Fruit fly (Drosophila melanogaster) whole organism, embryonic: ENCODE data around the gene CG32192.

Experiments used
- Atf6 ChIP-seq: fragments of 200-800 bp; sonication (Bioruptor generic); IDR thresholded peaks from 2 replicates; pipeline ENCODE4 v1.3.6; 2022; ENCODE audit warnings: missing biosample characterization, missing genetic modification characterization
- CG10274 ChIP-seq: fragments of 200-800 bp; sonication (Bioruptor generic); optimal IDR thresholded peaks from 3 replicates; lab custom pipeline; 2017; ENCODE audit warnings: missing biosample characterization, mild to moderate bottlenecking, missing genetic modification characterization
- CG10321 ChIP-seq: fragments of 200-800 bp; sonication (Bioruptor generic); IDR thresholded peaks from 2 replicates; pipeline ENCODE4 v1.3.6; 2022; ENCODE audit warnings: missing biosample characterization, missing genetic modification characterization
- CG10366 ChIP-seq: fragments of 200-800 bp; sonication (Bioruptor generic); IDR thresholded peaks from 2 replicates; pipeline ENCODE4 v1.3.6; 2022; ENCODE audit warnings: missing biosample characterization, missing genetic modification characterization
- CG10654 ChIP-seq: fragments of 200-800 bp; sonication (Bioruptor generic); optimal IDR thresholded peaks from 2 replicates; lab custom pipeline; 2016; ENCODE audit warnings: missing biosample characterization, missing genetic modification characterization
- CG12769 ChIP-seq: fragments of 200-800 bp; sonication (Bioruptor generic); optimal IDR thresholded peaks from 2 replicates; lab custom pipeline; 2019; ENCODE audit warnings: missing biosample characterization, mild to moderate bottlenecking, missing genetic modification characterization, moderate library complexity
- CG13775 ChIP-seq: fragments of 200-800 bp; sonication (Bioruptor generic); optimal IDR thresholded peaks from 3 replicates; lab custom pipeline; 2017; ENCODE audit warnings: missing biosample characterization, mild to moderate bottlenecking, missing genetic modification characterization
- CG15696 ChIP-seq: fragments of 200-800 bp; sonication (Bioruptor generic); optimal IDR thresholded peaks from 2 replicates; lab custom pipeline; 2019; ENCODE audit warnings: missing biosample characterization, mild to moderate bottlenecking, missing genetic modification characterization, moderate library complexity
- CG16779 ChIP-seq: fragments of 200-800 bp; sonication (Bioruptor generic); IDR thresholded peaks from 2 replicates; pipeline ENCODE4 v1.3.6; 2022; ENCODE audit warnings: missing biosample characterization, missing genetic modification characterization
- CG4820 ChIP-seq: fragments of 200-800 bp; sonication (Bioruptor generic); optimal IDR thresholded peaks from 3 replicates; lab custom pipeline; 2016; ENCODE audit warnings: missing biosample characterization, missing genetic modification characterization
- CG6654 ChIP-seq: fragments of 200-800 bp; sonication (Bioruptor generic); optimal IDR thresholded peaks from 2 replicates; lab custom pipeline; 2017; ENCODE audit warnings: missing biosample characterization, mild to moderate bottlenecking, missing genetic modification characterization
- CG6765 ChIP-seq: fragments of 200-800 bp; sonication (Bioruptor generic); optimal IDR thresholded peaks from 3 replicates; lab custom pipeline; 2017; ENCODE audit warnings: missing biosample characterization, mild to moderate bottlenecking, missing genetic modification characterization
- CG8290 ChIP-seq, 3 experiments: fragments of 200-800 bp; sonication (Bioruptor generic); optimal IDR thresholded peaks; 2 replicates each; lab custom pipeline; 2016 to 2019; ENCODE audit warnings: missing biosample characterization in 3 of 3, missing genetic modification characterization in 3 of 3, mild to moderate bottlenecking in 2 of 3, moderate library complexity in 1 of 3
- CG8359 ChIP-seq: fragments of 200-800 bp; sonication (Bioruptor generic); optimal IDR thresholded peaks from 2 replicates; lab custom pipeline; 2017; ENCODE audit warnings: missing biosample characterization, mild to moderate bottlenecking, missing genetic modification characterization, borderline replicate concordance
- CG9215 ChIP-seq: fragments of 200-800 bp; sonication (Bioruptor generic); IDR thresholded peaks from 2 replicates; pipeline ENCODE4 v1.3.6; 2022; ENCODE audit warnings: missing biosample characterization, missing genetic modification characterization
- CHES-1-like ChIP-seq: fragments of 200-800 bp; sonication (Bioruptor generic); optimal IDR thresholded peaks from 2 replicates; lab custom pipeline; 2016; ENCODE audit warnings: missing biosample characterization, missing genetic modification characterization
- Camta ChIP-seq: fragments of 200-800 bp; sonication (Bioruptor generic); optimal IDR thresholded peaks from 2 replicates; lab custom pipeline; 2016; ENCODE audit warnings: missing biosample characterization, missing genetic modification characterization
- CrebB ChIP-seq: fragments of 200-800 bp; sonication (Bioruptor generic); optimal IDR thresholded peaks from 3 replicates; lab custom pipeline; 2018; ENCODE audit warnings: missing biosample characterization, mild to moderate bottlenecking, missing genetic modification characterization
- Dfd ChIP-seq, 2 experiments: fragments of >200 bp; optimal IDR thresholded peaks; 2 replicates each; lab custom pipeline; 2017; ENCODE audit warnings: missing biosample characterization in 2 of 2, missing genetic modification characterization in 2 of 2
- MTF-1 ChIP-seq: fragments of 200-800 bp; sonication (Bioruptor generic); optimal IDR thresholded peaks from 2 replicates; lab custom pipeline; 2018; ENCODE audit warnings: missing biosample characterization, mild to moderate bottlenecking, missing genetic modification characterization, borderline replicate concordance
- Med ChIP-seq: fragments of 200-800 bp; sonication (Bioruptor generic); peaks from one replicate; lab custom pipeline; 2016; ENCODE audit warnings: missing biosample characterization, missing genetic modification characterization, mild to moderate bottlenecking, inconsistent platforms, moderate library complexity
- Nf-YB ChIP-seq: fragments of 200-800 bp; sonication (Bioruptor generic); optimal IDR thresholded peaks from 3 replicates; lab custom pipeline; 2019; ENCODE audit warnings: missing biosample characterization, mild to moderate bottlenecking, missing genetic modification characterization, moderate library complexity
- Rx ChIP-seq: fragments of 200-800 bp; sonication (Bioruptor generic); IDR thresholded peaks from 2 replicates; pipeline ENCODE4 v1.3.6; 2022; ENCODE audit warnings: missing biosample characterization, missing genetic modification characterization
- bbx ChIP-seq: fragments of 200-800 bp; sonication (Bioruptor generic); IDR thresholded peaks from 2 replicates; pipeline ENCODE4 v1.3.6; 2022; ENCODE audit warnings: missing biosample characterization, missing genetic modification characterization; ENCODE audit not compliant: partially characterized antibody
- chn ChIP-seq: fragments of 200-800 bp; sonication (Bioruptor generic); optimal IDR thresholded peaks from 2 replicates; lab custom pipeline; 2016; ENCODE audit warnings: missing biosample characterization, missing genetic modification characterization
- croc ChIP-seq: fragments of 200-800 bp; sonication (Bioruptor generic); conservative IDR thresholded peaks from 3 replicates; pipeline ENCODE4 v1.3.6; 2022; ENCODE audit warnings: missing biosample characterization, missing genetic modification characterization
- crp ChIP-seq, 2 experiments: fragments of 200-800 bp; sonication (Bioruptor generic); optimal IDR thresholded peaks; 2 replicates in 1 of 2; 3 replicates in 1 of 2; lab custom pipeline; 2017; ENCODE audit warnings: missing biosample characterization in 2 of 2, missing genetic modification characterization in 2 of 2, mild to moderate bottlenecking in 1 of 2, moderate library complexity in 1 of 2
- danr ChIP-seq: fragments of 200-800 bp; sonication (Bioruptor generic); IDR thresholded peaks from 2 replicates; pipeline ENCODE4 v1.3.6; 2022; ENCODE audit warnings: missing biosample characterization, missing genetic modification characterization
- disco-r ChIP-seq: fragments of 200-800 bp; sonication (Bioruptor generic); optimal IDR thresholded peaks from 2 replicates; lab custom pipeline; 2016; ENCODE audit warnings: missing biosample characterization, missing genetic modification characterization
- eve ChIP-seq, 2 experiments: fragments of >200 bp; optimal IDR thresholded peaks; 2 replicates each; lab custom pipeline; 2017; ENCODE audit warnings: missing biosample characterization in 2 of 2, missing genetic modification characterization in 2 of 2
- fd102C ChIP-seq: fragments of 200-800 bp; sonication (Bioruptor generic); optimal IDR thresholded peaks from 2 replicates; lab custom pipeline; 2018; ENCODE audit warnings: missing biosample characterization, mild to moderate bottlenecking, missing genetic modification characterization, moderate library complexity
- fd3F ChIP-seq: fragments of 200-800 bp; sonication (Bioruptor generic); optimal IDR thresholded peaks from 2 replicates; lab custom pipeline; 2018; ENCODE audit warnings: missing biosample characterization, mild to moderate bottlenecking, missing genetic modification characterization, moderate library complexity
- hb ChIP-seq: fragments of 200-800 bp; sonication (Bioruptor generic); IDR thresholded peaks from 3 replicates; pipeline ENCODE4 v1.3.6; 2022; ENCODE audit warnings: missing biosample characterization, missing genetic modification characterization; ENCODE audit not compliant: partially characterized antibody
- insv ChIP-seq, 2 experiments: fragments of 200-800 bp; sonication (Bioruptor generic); optimal IDR thresholded peaks; 3 replicates each; lab custom pipeline; 2016 to 2018; ENCODE audit warnings: missing biosample characterization in 2 of 2, missing genetic modification characterization in 2 of 2
- mirr ChIP-seq: fragments of 200-800 bp; sonication (Bioruptor generic); optimal IDR thresholded peaks from 3 replicates; lab custom pipeline; 2018; ENCODE audit warnings: missing biosample characterization, mild to moderate bottlenecking, missing genetic modification characterization
- mld ChIP-seq: fragments of 200-800 bp; sonication (Bioruptor generic); IDR thresholded peaks from 3 replicates; pipeline ENCODE4 v1.3.6; 2022; ENCODE audit warnings: missing biosample characterization, missing genetic modification characterization; ENCODE audit not compliant: partially characterized antibody
- nerfin-2 ChIP-seq: fragments of 200-800 bp; sonication (Bioruptor generic); IDR thresholded peaks from 2 replicates; pipeline ENCODE4 v1.3.6; 2022; ENCODE audit warnings: missing biosample characterization, missing genetic modification characterization; ENCODE audit not compliant: partially characterized antibody
- phol ChIP-seq: fragments of 200-800 bp; sonication (Bioruptor generic); optimal IDR thresholded peaks from 3 replicates; lab custom pipeline; 2018; ENCODE audit warnings: missing biosample characterization, mild to moderate bottlenecking, missing genetic modification characterization, moderate library complexity
- prd ChIP-seq, 3 experiments: fragments of >200 bp in 2 of 3; fragments of 200-800 bp in 1 of 3; sonication (Bioruptor generic) in 1 of 3; optimal IDR thresholded peaks in 2 of 3; IDR thresholded peaks in 1 of 3; 2 replicates in 2 of 3; 3 replicates in 1 of 3; pipeline versions ENCODE4 v1.3.6 to Lab custom; 2017 to 2022; ENCODE audit warnings: missing biosample characterization in 1 of 3, missing genetic modification characterization in 1 of 3
- pum ChIP-seq: fragments of 200-800 bp; sonication (Bioruptor generic); optimal IDR thresholded peaks from 2 replicates; lab custom pipeline; 2016; ENCODE audit warnings: missing biosample characterization, missing genetic modification characterization
- seq ChIP-seq: fragments of 200-800 bp; sonication (Bioruptor generic); IDR thresholded peaks from 2 replicates; pipeline ENCODE4 v1.3.6; 2022; ENCODE audit warnings: missing biosample characterization, missing genetic modification characterization
- sim ChIP-seq: fragments of 200-800 bp; sonication (Bioruptor generic); IDR thresholded peaks from 2 replicates; pipeline ENCODE4 v1.3.6; 2022; ENCODE audit warnings: missing biosample characterization, missing genetic modification characterization
- sima ChIP-seq: fragments of 200-800 bp; sonication (Bioruptor generic); optimal IDR thresholded peaks from 2 replicates; lab custom pipeline; 2016; ENCODE audit warnings: missing biosample characterization, missing genetic modification characterization
- sisA ChIP-seq: fragments of 200-800 bp; sonication (Bioruptor generic); IDR thresholded peaks from 2 replicates; pipeline ENCODE4 v1.3.6; 2022; ENCODE audit warnings: missing biosample characterization, missing genetic modification characterization
- sqz ChIP-seq: fragments of 200-800 bp; sonication (Bioruptor generic); optimal IDR thresholded peaks from 3 replicates; lab custom pipeline; 2018; ENCODE audit warnings: missing biosample characterization, mild to moderate bottlenecking, missing genetic modification characterization
- unc-4 ChIP-seq: fragments of 200-800 bp; sonication (Bioruptor generic); IDR thresholded peaks from 2 replicates; pipeline ENCODE4 v1.3.6; 2022; ENCODE audit warnings: missing biosample characterization, missing genetic modification characterization; ENCODE audit not compliant: partially characterized antibody
- zf30C ChIP-seq: fragments of 200-800 bp; sonication (Bioruptor generic); optimal IDR thresholded peaks from 3 replicates; lab custom pipeline; 2018; ENCODE audit warnings: missing biosample characterization, mild to moderate bottlenecking, missing genetic modification characterization

CG32192 gene

DNA sequence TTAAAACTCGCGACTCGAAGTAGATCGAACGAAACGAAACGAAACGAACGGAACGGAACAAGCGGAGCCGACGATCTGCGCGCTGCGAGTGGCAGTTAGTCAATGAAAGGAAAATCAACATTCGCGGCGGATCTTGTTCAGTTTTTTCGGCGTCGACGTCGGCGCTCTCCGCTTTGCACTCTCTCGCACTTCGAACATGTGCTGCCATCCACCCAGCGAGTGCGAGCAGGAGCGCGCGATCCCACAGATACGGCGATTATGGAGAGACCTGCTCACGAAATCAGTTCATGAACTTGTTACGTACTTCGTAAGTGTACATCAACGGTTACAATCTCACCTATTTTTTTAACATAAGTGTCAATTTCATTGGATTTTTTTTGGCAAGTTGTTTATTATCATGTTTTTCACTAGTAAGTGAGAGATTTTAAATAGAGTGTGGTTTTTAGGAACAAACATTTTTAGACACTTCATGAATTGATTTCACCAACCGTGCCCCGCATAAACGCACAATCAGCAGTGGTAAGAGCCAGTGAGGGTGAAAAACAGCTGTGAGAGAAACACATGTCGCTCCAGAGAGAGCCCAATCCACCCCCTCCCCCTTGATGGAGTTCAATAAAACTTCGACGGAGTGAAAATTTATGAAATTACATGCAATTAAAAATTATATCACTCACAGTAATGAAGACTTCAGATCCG is 40.6 kb upstream of the CG32192 start (continued):
- TF ChIP-seq CHES-1-like (GFP tag; lab: Kevin White, UChicago) (peak; percentile 96), CG4820 (GFP tag; lab: Kevin White, UChicago) (peak; percentile 100), CG6654 (GFP tag; lab: Kevin White, UChicago) (peak; percentile 79), disco-r (GFP tag; lab: Kevin White, UChicago) (peak; percentile 84), danr (peak; percentile 86), chn (peak; percentile 89), insv (GFP tag; optimal IDR thresholded peaks at IDR 0.05; lab: Kevin White, UChicago) (peak; percentile 26 to 79), CG9215 (GFP tag; lab: Robert Waterston, UW) (peak; percentile 77), Dfd (GFP tag; optimal IDR thresholded peaks at IDR 0.05; lab: Kevin White, UChicago) (no peak), fd3F (GFP tag; lab: Kevin White, UChicago) (peak; percentile 89), unc-4 (GFP tag; lab: Robert Waterston, UW) (no peak), CG12769 (tag; lab: Kevin White, UChicago) (peak; percentile 91), sqz (peak; percentile 91), sisA (peak; percentile 64), sima (GFP tag; lab: Kevin White, UChicago) (peak; percentile 60), CG10654 (peak; percentile 90), hb (GFP tag; lab: Robert Waterston, UW) (no peak), Atf6 (GFP tag; lab: Robert Waterston, UW) (peak; percentile 87), CG6765 (GFP tag; lab: Kevin White, UChicago) (peak; percentile 93), phol (tag; lab: Kevin White, UChicago) (peak; percentile 96), zf30C (GFP tag; lab: Kevin White, UChicago) (peak; percentile 54), mld (GFP tag; lab: Robert Waterston, UW) (no peak), MTF-1 (GFP tag; lab: Kevin White, UChicago) (peak; percentile 60), seq (GFP tag; lab: Robert Waterston, UW) (peak; percentile 92), Rx (GFP tag; lab: Robert Waterston, UW) (peak; percentile 80), CG10274 (peak; percentile 86), Med (GFP tag; lab: Kevin White, UChicago) (peak; percentile 98), Camta (GFP tag; lab: Kevin White, UChicago) (peak; percentile 94), Nf-YB (GFP tag; lab: Kevin White, UChicago) (peak; percentile 85), CG10321 (GFP tag; lab: Robert Waterston, UW) (peak; percentile 58; the same call in 1 of the 2 replicates), sim (GFP tag; lab: Robert Waterston, UW) (peak; percentile 85), CrebB (tag; lab: Kevin White, UChicago) (peak; percentile 91), CG8290 (GFP tag; optimal IDR thresholded peaks at IDR 0.05; lab: Kevin White, UChicago) (peak; percentile 94), CG8290 (tag; optimal IDR thresholded peaks at IDR 0.05; lab: Kevin White, UChicago) (peak; percentile 40 to 88), CG8359 (GFP tag; lab: Kevin White, UChicago) (peak; percentile 86), mirr (GFP tag; lab: Kevin White, UChicago) (peak; percentile 86), pum (peak; percentile 89), crp (GFP tag; optimal IDR thresholded peaks at IDR 0.05; lab: Kevin White, UChicago) (peak; percentile 15 to 82), prd (optimal IDR thresholded peaks at IDR 0.05; lab: Kevin White, UChicago) (no peak), prd (GFP tag; IDR thresholded peaks at IDR 0.05; lab: Robert Waterston, UW) (peak; percentile 84), CG10366 (GFP tag; lab: Robert Waterston, UW) (peak; percentile 73), CG15696 (tag; lab: Kevin White, UChicago) (peak; percentile 94), eve (GFP tag; optimal IDR thresholded peaks at IDR 0.05; lab: Kevin White, UChicago) (peak in 1 of 2 experiments; percentile 98), croc (peak; percentile 85), CG13775 (GFP tag; lab: Kevin White, UChicago) (peak; percentile 96), CG16779 (GFP tag; lab: Robert Waterston, UW) (no peak), nerfin-2 (no peak; the same call in 1 of the 2 replicates), fd102C (GFP tag; lab: Kevin White, UChicago) (peak; percentile 43), bbx (GFP tag; lab: Robert Waterston, UW) (peak; percentile 58)
